Worm (Caenorhabditis elegans) whole organism, mixed stage, embryonic: Measurements from ENCODE around the gene C12D5.5.

Source experiments
- blmp-1 ChIP-seq: fragments of 150-350 bp; optimal IDR thresholded peaks from 2 replicates; lab custom pipeline; 2014; ENCODE audit warnings: missing biosample characterization, missing genetic modification characterization
- ceh-39 ChIP-seq: fragments of 150-350 bp; optimal IDR thresholded peaks from 2 replicates; lab custom pipeline; 2014; ENCODE audit warnings: missing biosample characterization, missing genetic modification characterization
- cnd-1 ChIP-seq: fragments of 200-800 bp; sonication (Bioruptor generic); optimal IDR thresholded peaks from 2 replicates; lab custom pipeline; 2018; ENCODE audit warnings: mild to moderate bottlenecking, missing genetic modification characterization, missing compliant biosample characterization
- elt-1 ChIP-seq: sonication (generic microtip); optimal IDR thresholded peaks from 2 replicates; lab custom pipeline; 2017; ENCODE audit warnings: missing genetic modification characterization, mild to moderate bottlenecking, missing compliant biosample characterization, antibody characterized with exemption, moderate library complexity, borderline replicate concordance; ENCODE audit not compliant: insufficient read depth
- flh-1 ChIP-seq: fragments of 200-800 bp; sonication (Bioruptor generic); optimal IDR thresholded peaks from 2 replicates; lab custom pipeline; 2018; ENCODE audit warnings: mild to moderate bottlenecking, missing genetic modification characterization, moderate library complexity, missing compliant biosample characterization
- lin-13 ChIP-seq: fragments of 150-350 bp; optimal IDR thresholded peaks from 2 replicates; lab custom pipeline; 2014; ENCODE audit warnings: missing biosample characterization, missing genetic modification characterization
- lin-32 ChIP-seq: fragments of 200-800 bp; sonication (Bioruptor generic); optimal IDR thresholded peaks from 2 replicates; lab custom pipeline; 2018; ENCODE audit warnings: mild to moderate bottlenecking, missing genetic modification characterization, missing compliant biosample characterization
- lsy-2 ChIP-seq: fragments of 150-350 bp; optimal IDR thresholded peaks from 2 replicates; lab custom pipeline; 2014; ENCODE audit warnings: missing biosample characterization, missing genetic modification characterization
- mep-1 ChIP-seq: fragments of 150-350 bp; optimal IDR thresholded peaks from 2 replicates; lab custom pipeline; 2017; ENCODE audit warnings: missing biosample characterization, missing genetic modification reagents, missing genetic modification characterization, inconsistent platforms
- nhr-12 ChIP-seq: fragments of 150-350 bp; optimal IDR thresholded peaks from 2 replicates; lab custom pipeline; 2014; ENCODE audit warnings: missing biosample characterization, missing genetic modification characterization
- nhr-237 ChIP-seq: fragments of 150-350 bp; optimal IDR thresholded peaks from 2 replicates; lab custom pipeline; 2014; ENCODE audit warnings: missing biosample characterization, missing genetic modification characterization
- nhr-28 ChIP-seq: fragments of 150-350 bp; optimal IDR thresholded peaks from 2 replicates; lab custom pipeline; 2014; ENCODE audit warnings: missing biosample characterization, missing genetic modification characterization
- nhr-76 ChIP-seq: sonication (generic microtip); optimal IDR thresholded peaks from 2 replicates; lab custom pipeline; 2017; ENCODE audit warnings: missing biosample characterization, missing genetic modification characterization
- sem-2 ChIP-seq: fragments of 200-800 bp; sonication (Bioruptor generic); optimal IDR thresholded peaks from 2 replicates; lab custom pipeline; 2018; ENCODE audit warnings: mild to moderate bottlenecking, missing genetic modification characterization, missing compliant biosample characterization
- tbx-8 ChIP-seq: fragments of 200-800 bp; sonication (Bioruptor generic); optimal IDR thresholded peaks from 2 replicates; lab custom pipeline; 2018; ENCODE audit warnings: mild to moderate bottlenecking, missing genetic modification characterization, moderate library complexity, missing compliant biosample characterization
- unc-39 ChIP-seq: fragments of 150-350 bp; optimal IDR thresholded peaks from 2 replicates; lab custom pipeline; 2014; ENCODE audit warnings: missing biosample characterization, missing genetic modification characterization
- unc-62 ChIP-seq: fragments of 150-350 bp; optimal IDR thresholded peaks from 2 replicates; lab custom pipeline; 2014; ENCODE audit warnings: missing biosample characterization, missing genetic modification reagents, missing genetic modification characterization
- ztf-11 ChIP-seq: fragments of 150-350 bp; optimal IDR thresholded peaks from 2 replicates; lab custom pipeline; 2014; ENCODE audit warnings: missing biosample characterization, missing genetic modification characterization

The C12D5.5 gene

DNA sequence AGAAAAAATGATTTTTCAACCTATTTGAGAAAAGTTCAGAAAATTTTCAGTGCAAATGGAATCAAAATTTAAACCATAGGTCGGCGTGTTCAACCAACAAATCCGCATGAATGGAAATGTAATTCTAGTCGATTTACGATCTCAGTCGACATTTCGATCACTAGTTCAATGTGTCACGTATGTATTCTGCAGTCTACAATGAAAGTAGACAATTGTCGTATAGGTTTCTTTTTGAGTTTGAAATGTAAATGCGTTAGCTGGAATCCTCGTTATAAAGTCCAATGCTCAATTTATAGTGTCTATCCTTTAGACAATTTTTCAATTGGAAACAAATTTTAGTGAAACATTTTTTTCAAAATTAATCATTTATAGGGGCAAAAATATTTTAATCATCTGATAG lies 48.0 kb downstream of the C12D5.5 start, which contains the start of gene ZK105.12:
TSS of gene ZK105.12 (minus strand) at position 101 of the 400 bp plus-strand sequence.
- TF ChIP-seq lin-13 (tag; lab: Kevin White, UChicago) (no peak), cnd-1 (tag; lab: Kevin White, UChicago) (no peak), ceh-39 (tag; lab: Kevin White, UChicago) (no peak), mep-1 (tag; lab: Kevin White, UChicago) (no peak), tbx-8 (GFP tag; lab: Kevin White, UChicago) (no peak), sem-2 (GFP tag; lab: Kevin White, UChicago) (no peak), blmp-1 (tag; lab: Kevin White, UChicago) (no peak), unc-39 (tag; lab: Kevin White, UChicago) (no peak), nhr-237 (tag; lab: Kevin White, UChicago) (no peak)

DNA sequence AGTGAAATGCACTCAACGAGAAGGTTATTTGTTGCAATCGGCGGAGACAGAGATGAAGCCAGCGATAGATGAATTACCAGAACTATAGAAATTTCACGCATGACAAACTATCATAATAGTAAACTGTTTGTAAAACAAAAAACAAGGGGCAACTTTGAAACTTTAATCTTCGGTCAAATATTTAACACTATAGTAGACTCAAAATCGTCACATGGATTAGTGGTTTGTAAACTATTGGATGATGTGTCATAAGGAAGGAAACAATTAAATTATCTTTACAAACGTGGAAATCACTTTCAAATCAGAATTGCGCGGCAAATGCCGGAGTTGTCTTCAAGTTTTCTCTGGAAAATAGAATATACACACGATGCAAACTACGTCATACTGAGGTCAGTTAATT lies 49.6 kb downstream of the C12D5.5 start, which contains the start of gene ZK105.5:
TSS of gene ZK105.5 (minus strand) at position 101 of the 400 bp plus-strand sequence.
- no peak for TF ChIP-seq nhr-12 (tag; lab: Kevin White, UChicago)
- no peak for TF ChIP-seq nhr-28 (tag; lab: Kevin White, UChicago)
- TF ChIP-seq lsy-2 (tag; lab: Kevin White, UChicago) = no peak
- TF ChIP-seq nhr-76 (tag; lab: Kevin White, UChicago) = no peak
- TF ChIP-seq flh-1 = no peak
- TF ChIP-seq elt-1 (tag; lab: Kevin White, UChicago) = no peak
- TF ChIP-seq ztf-11 (tag; lab: Kevin White, UChicago) = no peak
- TF ChIP-seq blmp-1 (tag; lab: Kevin White, UChicago) = no peak
- TF ChIP-seq unc-62 (GFP tag; lab: Kevin White, UChicago) = no peak
- TF ChIP-seq lin-32 (GFP tag; lab: Kevin White, UChicago) = no peak
